Worm (Caenorhabditis elegans) whole organism, L2 larva: ENCODE results near the gene C26E6.1.

ENCODE experiments used
- ceh-82 ChIP-seq: fragments of 150-350 bp; optimal IDR thresholded peaks from 2 replicates; lab custom pipeline; 2014; ENCODE audit warnings: missing biosample characterization, missing genetic modification characterization
- elt-3 ChIP-seq: sonication (generic microtip); optimal IDR thresholded peaks from 2 replicates; lab custom pipeline; 2017; ENCODE audit warnings: missing biosample characterization, missing genetic modification characterization
- fos-1 ChIP-seq: fragments of 150-350 bp; optimal IDR thresholded peaks from 2 replicates; lab custom pipeline; 2014; ENCODE audit warnings: missing biosample characterization, missing genetic modification characterization
- lin-13 ChIP-seq: fragments of 150-350 bp; optimal IDR thresholded peaks from 2 replicates; lab custom pipeline; 2014; ENCODE audit warnings: missing biosample characterization, missing genetic modification reagents, missing genetic modification characterization
- lin-39 ChIP-seq: fragments of 150-350 bp; optimal IDR thresholded peaks from 2 replicates; lab custom pipeline; 2014; ENCODE audit warnings: missing biosample characterization, missing genetic modification reagents, missing genetic modification characterization
- lsy-2 ChIP-seq, 2 experiments: fragments of 150-350 bp in 1 of 2; sonication (generic microtip) in 1 of 2; optimal IDR thresholded peaks; 2 replicates each; lab custom pipeline; 2014 to 2017; ENCODE audit warnings: missing biosample characterization in 2 of 2, missing genetic modification characterization in 2 of 2
- mab-5 ChIP-seq: fragments of 150-350 bp; optimal IDR thresholded peaks from 2 replicates; lab custom pipeline; 2014; ENCODE audit warnings: missing biosample characterization, missing genetic modification characterization
- nhr-12 ChIP-seq: fragments of 150-350 bp; optimal IDR thresholded peaks from 2 replicates; lab custom pipeline; 2014; ENCODE audit warnings: missing biosample characterization, missing genetic modification characterization
- nhr-23 ChIP-seq: fragments of 150-350 bp; optimal IDR thresholded peaks from 2 replicates; lab custom pipeline; 2014; ENCODE audit warnings: missing biosample characterization, missing genetic modification reagents, missing genetic modification characterization
- nhr-237 ChIP-seq: fragments of 150-350 bp; optimal IDR thresholded peaks from 2 replicates; lab custom pipeline; 2014; ENCODE audit warnings: missing biosample characterization, missing genetic modification characterization
- nhr-6 ChIP-seq: fragments of 150-350 bp; optimal IDR thresholded peaks from 2 replicates; lab custom pipeline; 2014; ENCODE audit warnings: missing biosample characterization, missing genetic modification characterization
- skn-1 ChIP-seq: sonication (generic microtip); optimal IDR thresholded peaks from 2 replicates; lab custom pipeline; 2017; ENCODE audit warnings: missing biosample characterization, missing genetic modification characterization
- ztf-4 ChIP-seq: fragments of 150-350 bp; optimal IDR thresholded peaks from 2 replicates; lab custom pipeline; 2014; ENCODE audit warnings: missing biosample characterization, missing genetic modification characterization

DNA sequence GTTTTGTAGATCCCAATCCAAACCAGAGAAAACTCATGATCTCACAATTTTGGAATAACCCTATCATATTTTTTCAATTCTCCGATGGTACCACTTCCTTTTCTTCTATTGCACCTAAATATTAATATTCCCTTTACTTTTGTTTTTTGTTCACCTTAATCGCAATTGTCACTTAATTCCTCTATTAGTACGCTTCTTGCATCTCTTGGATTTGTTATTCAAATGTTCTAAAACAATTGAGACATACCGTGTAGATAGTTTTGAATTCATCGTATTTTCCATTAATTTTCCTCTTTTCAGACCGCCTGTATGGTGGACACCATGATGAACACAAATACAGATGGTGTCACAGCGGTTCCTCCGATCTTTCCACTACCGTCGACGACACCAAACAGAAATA, 4.8 kb upstream of the C26E6.1 start, which contains the start of gene flh-2:
- TF ChIP-seq mab-5 (tag; lab: Kevin White, UChicago) = no peak
- no peak for TF ChIP-seq lin-13 (GFP tag; lab: Kevin White, UChicago)
- TF ChIP-seq nhr-237 = no peak
- TF ChIP-seq nhr-12 (tag; lab: Kevin White, UChicago) = no peak
- TF ChIP-seq lin-39 (tag; lab: Kevin White, UChicago) = no peak
- TF ChIP-seq nhr-6 (tag; lab: Kevin White, UChicago) = no peak
- TF ChIP-seq ztf-4 (tag; lab: Kevin White, UChicago) = no peak
- no peak for TF ChIP-seq fos-1
- TF ChIP-seq elt-3 (tag; lab: Kevin White, UChicago) = no peak
- TF ChIP-seq ceh-82 (tag; lab: Kevin White, UChicago) = no peak
- TF ChIP-seq skn-1 (tag; lab: Kevin White, UChicago) = no peak
- TF ChIP-seq lsy-2 (tag; optimal IDR thresholded peaks at IDR 0.05; lab: Kevin White, UChicago) = no peak
- no peak for TF ChIP-seq nhr-23 (tag; lab: Kevin White, UChicago)
